Worm (Caenorhabditis elegans): ENCODE results near the gene nhr-137.

nhr-137 gene

DNA sequence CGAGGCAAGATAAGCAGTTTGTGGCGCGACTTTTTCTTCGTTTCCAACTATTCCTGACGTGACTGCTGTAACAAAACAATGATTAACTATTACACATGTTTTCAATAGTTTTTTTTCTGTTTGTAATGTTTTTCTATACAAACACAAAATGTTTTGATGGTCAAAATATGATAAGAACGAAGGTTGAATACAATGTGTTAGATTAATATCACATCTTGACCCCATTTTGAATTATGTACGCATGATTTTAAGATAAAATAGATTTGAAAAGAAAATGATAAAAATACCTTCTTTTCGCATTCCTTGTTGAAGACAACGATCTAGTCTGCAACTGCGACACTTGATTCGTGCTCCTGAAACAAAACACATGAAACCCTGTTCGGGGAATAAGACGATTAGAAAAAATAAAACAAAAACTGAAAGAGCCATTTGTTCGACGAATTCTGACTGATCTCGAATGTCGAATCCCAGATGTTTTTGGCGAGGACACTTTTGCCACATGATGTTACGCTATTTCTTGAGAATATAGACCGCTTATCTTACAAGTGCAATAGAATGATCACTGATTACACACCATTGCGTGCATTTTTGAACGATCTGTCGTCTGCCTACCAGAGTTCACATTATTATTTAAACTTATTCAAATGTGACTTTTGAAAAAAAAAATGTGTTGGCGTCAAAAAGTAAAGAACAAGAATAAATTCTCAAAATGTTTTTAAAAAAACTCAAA, 3.5 kb downstream of the nhr-137 start (continued):
- peak in 1 of 2 experiments; percentile 8 for TF ChIP-seq lsy-2 (tag; optimal IDR thresholded peaks at IDR 0.05)
- no peak for TF ChIP-seq mxl-3 (GFP tag; optimal IDR thresholded peaks at IDR 0.05)
- TF ChIP-seq ZK337.2 (GFP tag; IDR thresholded peaks at IDR 0.05): no peak
- TF ChIP-seq ama-1 (optimal IDR thresholded peaks at IDR 0.05): no peak
- TF ChIP-seq dpl-1 (GFP tag; optimal IDR thresholded peaks at IDR 0.05): no peak
- TF ChIP-seq php-3 (GFP tag; IDR thresholded peaks at IDR 0.05): 0 out of 2 replicates have a peak, but pooled peaks have one; percentile 28
- no peak for TF ChIP-seq nhr-41 (GFP tag; IDR thresholded peaks at IDR 0.05)
- TF ChIP-seq snpc-1.2 (GFP tag; IDR thresholded peaks at IDR 0.05): no peak
- no peak for TF ChIP-seq fkh-10 (GFP tag; optimal IDR thresholded peaks at IDR 0.05)
- peak; percentile 75 for TF ChIP-seq nhr-28 (tag; optimal IDR thresholded peaks at IDR 0.05)
- TF ChIP-seq lin-1 (GFP tag; IDR thresholded peaks at IDR 0.05): no peak
- TF ChIP-seq ces-1 (GFP tag; optimal IDR thresholded peaks at IDR 0.05): no peak
- TF ChIP-seq jun-1 (tag; optimal IDR thresholded peaks at IDR 0.05): no peak
- TF ChIP-seq zag-1 (tag; optimal IDR thresholded peaks at IDR 0.05): no peak
- no peak for TF ChIP-seq tag-97 (GFP tag; IDR thresholded peaks at IDR 0.05)
- peak; percentile 68 for TF ChIP-seq dmd-6 (GFP tag; IDR thresholded peaks at IDR 0.05)
- TF ChIP-seq vab-7 (GFP tag; IDR thresholded peaks at IDR 0.05): no peak
- no peak for TF ChIP-seq snpc-4 (tag; optimal IDR thresholded peaks at IDR 0.05)
- no peak for TF ChIP-seq F44E2.7 (GFP tag; IDR thresholded peaks at IDR 0.05)
- TF ChIP-seq lin-38 (GFP tag; IDR thresholded peaks at IDR 0.05): no peak
- TF ChIP-seq pqm-1 (tag; optimal IDR thresholded peaks at IDR 0.05): peak; percentile 38

DNA sequence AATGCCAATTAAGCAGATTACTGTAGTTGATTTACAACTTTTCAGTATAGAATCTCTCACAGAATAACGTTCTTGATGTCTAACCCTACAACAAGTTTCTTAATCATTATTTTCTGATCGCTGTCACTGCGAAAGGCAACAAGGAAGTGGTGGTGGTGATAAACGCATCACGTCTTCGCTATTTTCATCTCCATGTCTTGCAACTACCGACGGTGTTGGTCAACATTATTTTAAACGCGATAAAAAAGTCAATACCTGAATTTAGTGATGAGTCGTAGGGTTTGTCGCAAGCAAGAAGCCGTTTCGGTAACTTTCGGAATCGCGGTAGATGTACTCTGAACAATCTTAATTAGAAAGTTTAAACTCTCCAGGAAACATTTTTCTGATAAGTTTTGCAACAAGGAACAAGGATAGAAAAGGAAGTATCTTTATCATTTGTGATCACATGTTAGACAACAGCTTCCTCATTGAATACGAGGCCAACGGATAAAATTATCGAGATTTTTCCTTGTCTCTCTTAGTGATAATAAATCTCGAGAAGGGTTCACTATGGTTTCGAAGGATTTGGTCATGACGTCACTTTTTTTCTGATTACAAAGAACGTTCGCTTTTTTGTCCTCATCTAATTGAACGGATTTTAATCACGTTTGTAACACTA, 4.9 kb downstream of the nhr-137 start:
- no peak for TF ChIP-seq spr-1 (tag; optimal IDR thresholded peaks at IDR 0.05)
- no peak for TF ChIP-seq F44E2.7 (GFP tag; IDR thresholded peaks at IDR 0.05)
- no peak for TF ChIP-seq ZK337.2 (GFP tag; IDR thresholded peaks at IDR 0.05)
- no peak for TF ChIP-seq daf-8 (GFP tag; IDR thresholded peaks at IDR 0.05)
- TF ChIP-seq daf-16 (GFP tag; optimal IDR thresholded peaks at IDR 0.05): no peak
- peak; percentile 2 for TF ChIP-seq daf-16 (tag; optimal IDR thresholded peaks at IDR 0.05)
- no peak for TF ChIP-seq snpc-1.2 (GFP tag; IDR thresholded peaks at IDR 0.05)
- no peak for TF ChIP-seq set-16 (GFP tag; IDR thresholded peaks at IDR 0.05)
- peak; percentile 37 for TF ChIP-seq nhr-10 (tag; optimal IDR thresholded peaks at IDR 0.05)
- TF ChIP-seq tra-1 (GFP tag; IDR thresholded peaks at IDR 0.05): no peak
- TF ChIP-seq nhr-11 (tag; optimal IDR thresholded peaks at IDR 0.05): no peak
- TF ChIP-seq zip-11 (GFP tag; IDR thresholded peaks at IDR 0.05): no peak
- TF ChIP-seq F37D6.2 (tag; optimal IDR thresholded peaks at IDR 0.05): no peak
- TF ChIP-seq fkh-10 (GFP tag; optimal IDR thresholded peaks at IDR 0.05): no peak
- no peak for TF ChIP-seq lin-38 (GFP tag; IDR thresholded peaks at IDR 0.05)
- no peak for TF ChIP-seq Y75B8A.6 (GFP tag; IDR thresholded peaks at IDR 0.05)
- peak in 1 of 2 experiments; percentile 8 for TF ChIP-seq mdl-1 (tag; optimal IDR thresholded peaks at IDR 0.05)
- peak; percentile 29 for TF ChIP-seq nhr-48 (tag; optimal IDR thresholded peaks at IDR 0.05)
- no peak for TF ChIP-seq nhr-77 (tag; optimal IDR thresholded peaks at IDR 0.05)
- no peak for TF ChIP-seq duxl-1 (tag; optimal IDR thresholded peaks at IDR 0.05; ENCODE audit: poor library complexity)
- TF ChIP-seq hlh-11 (tag; optimal IDR thresholded peaks at IDR 0.05): peak; percentile 38
- no peak for TF ChIP-seq mes-2 (tag; optimal IDR thresholded peaks at IDR 0.05; ENCODE audit: poor library complexity, severe bottlenecking)
- TF ChIP-seq unc-62 (GFP tag; optimal IDR thresholded peaks at IDR 0.05 in 1 of 2): peak in 1 of 2 experiments; percentile 75
- TF ChIP-seq unc-62 (tag; optimal IDR thresholded peaks at IDR 0.05): no peak
- TF ChIP-seq hlh-30 (tag; optimal IDR thresholded peaks at IDR 0.05; ENCODE audit: insufficient read depth): peak; percentile 6
- TF ChIP-seq dmd-8 (GFP tag; IDR thresholded peaks at IDR 0.05): no peak
- TF ChIP-seq nhr-237 (tag; optimal IDR thresholded peaks at IDR 0.05): no peak
- no peak for TF ChIP-seq dmd-9 (GFP tag; IDR thresholded peaks at IDR 0.05)
- TF ChIP-seq mep-1 (tag; optimal IDR thresholded peaks at IDR 0.05): no peak

All from whole organism, L4 larva.